Worm (Caenorhabditis elegans) whole organism, early embryonic: ENCODE data around the gene skr-17.

Source experiments
- B0310.2 ChIP-seq: sonication (generic microtip); optimal IDR thresholded peaks from 2 replicates; lab custom pipeline; 2016; ENCODE audit warnings: mild to moderate bottlenecking, missing genetic modification characterization, missing compliant biosample characterization
- aly-1 ChIP-seq: sonication (generic microtip); optimal IDR thresholded peaks from 2 replicates; lab custom pipeline; 2016; ENCODE audit warnings: missing genetic modification characterization, missing compliant biosample characterization
- ama-1 ChIP-seq: fragments of 150-350 bp; optimal IDR thresholded peaks from 2 replicates; lab custom pipeline; 2014
- hmbx-1 ChIP-seq: sonication (generic microtip); optimal IDR thresholded peaks from 2 replicates; lab custom pipeline; 2016; ENCODE audit warnings: mild to moderate bottlenecking, missing genetic modification characterization, missing compliant biosample characterization
- hnd-1 ChIP-seq: sonication (generic microtip); optimal IDR thresholded peaks from 2 replicates; lab custom pipeline; 2016; ENCODE audit warnings: missing genetic modification characterization, missing compliant biosample characterization
- pes-1 ChIP-seq: fragments of 200-800 bp; sonication (Bioruptor generic); IDR thresholded peaks from 2 replicates; pipeline ENCODE4 v1.3.6; 2022; ENCODE audit warnings: missing genetic modification reagents, missing genetic modification characterization, missing compliant biosample characterization
- tbx-11 ChIP-seq: fragments of 200-800 bp; sonication (Bioruptor generic); IDR thresholded peaks from 2 replicates; pipeline ENCODE4 v1.3.6; 2022; ENCODE audit warnings: missing genetic modification characterization, missing compliant biosample characterization

- no peak for TF ChIP-seq B0310.2
- no peak for TF ChIP-seq hnd-1 (tag; lab: Kevin White, UChicago)
- TF ChIP-seq aly-1 (tag; lab: Kevin White, UChicago): no peak
- TF ChIP-seq ama-1 (lab: Kevin White, UChicago): no peak
- TF ChIP-seq pes-1: no peak
- TF ChIP-seq tbx-11 (GFP tag; lab: Robert Waterston, UW): no peak
- no peak for TF ChIP-seq hmbx-1
These were observed 18.6 kb downstream of the skr-17 start for ce11 chrII:7801899-7802298.
